Worm (Caenorhabditis elegans): ENCODE data around the gene F19G12.3.

DNA sequence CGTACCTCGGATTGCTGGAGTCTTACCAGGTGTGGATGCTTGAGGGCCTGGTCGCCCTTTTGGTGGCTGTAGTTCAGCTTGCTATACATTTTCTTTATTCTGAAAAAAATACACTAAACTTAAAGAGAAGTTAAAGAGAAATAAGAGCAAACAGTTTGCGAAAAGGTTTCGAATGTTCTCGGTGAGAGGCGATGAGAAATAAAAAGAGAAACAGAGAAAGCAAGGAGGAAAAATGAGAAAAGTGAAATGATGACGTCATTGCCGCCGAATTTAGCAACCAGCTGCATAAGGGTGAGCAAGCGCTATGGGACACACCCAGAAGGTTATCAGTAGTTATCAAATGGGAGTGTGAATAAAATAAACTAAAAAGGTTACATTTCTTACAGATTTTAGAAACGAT, 29.2 kb downstream of the F19G12.3 start, which contains the start of gene cebp-1:
- TF ChIP-seq snpc-4 (tag; optimal IDR thresholded peaks at IDR 0.05): no peak
- no peak for TF ChIP-seq dpl-1 (GFP tag; optimal IDR thresholded peaks at IDR 0.05)
- TF ChIP-seq ceh-90 (tag; optimal IDR thresholded peaks at IDR 0.05): no peak
- TF ChIP-seq ztf-11 (tag; optimal IDR thresholded peaks at IDR 0.05): no peak
- TF ChIP-seq elt-2 (tag; optimal IDR thresholded peaks at IDR 0.05): peak; percentile 21
- TF ChIP-seq elt-3 (tag; optimal IDR thresholded peaks at IDR 0.05): no peak
- no peak for TF ChIP-seq mab-9 (GFP tag; IDR thresholded peaks at IDR 0.05)
- TF ChIP-seq skn-1 (tag; optimal IDR thresholded peaks at IDR 0.05): peak; percentile 39
- TF ChIP-seq lsy-2 (tag; optimal IDR thresholded peaks at IDR 0.05): no peak

All from whole organism, L1 larva.